Worm (Caenorhabditis elegans) whole organism, young adult: ENCODE data around the gene ssq-2.

Experiments
- B0261.1 ChIP-seq: sonication (generic microtip); optimal IDR thresholded peaks from 2 replicates; lab custom pipeline; 2016; ENCODE audit warnings: mild to moderate bottlenecking, missing genetic modification characterization, moderate library complexity, missing compliant biosample characterization
- D2030.7 ChIP-seq: fragments of 200-800 bp; sonication (Bioruptor generic); IDR thresholded peaks from 2 replicates; pipeline ENCODE4 v1.3.6; 2022; ENCODE audit warnings: missing genetic modification reagents, missing genetic modification characterization, missing compliant biosample characterization
- bed-2 ChIP-seq: fragments of 200-800 bp; sonication (Bioruptor generic); IDR thresholded peaks from 2 replicates; pipeline ENCODE4 v1.3.6; 2022; ENCODE audit warnings: missing genetic modification reagents, missing genetic modification characterization, missing compliant biosample characterization
- hlh-12 ChIP-seq: sonication (generic microtip); optimal IDR thresholded peaks from 2 replicates; lab custom pipeline; 2016; ENCODE audit warnings: missing genetic modification characterization, missing compliant biosample characterization
- madf-10 ChIP-seq: sonication (generic microtip); optimal IDR thresholded peaks from 2 replicates; lab custom pipeline; 2016; ENCODE audit warnings: mild to moderate bottlenecking, missing genetic modification characterization, missing compliant biosample characterization
- nfya-1 ChIP-seq: sonication (generic microtip); optimal IDR thresholded peaks from 2 replicates; lab custom pipeline; 2017; ENCODE audit warnings: antibody characterized with exemption, missing compliant biosample characterization, missing genetic modification characterization, borderline replicate concordance; ENCODE audit not compliant: insufficient read depth
- unc-62 ChIP-seq: fragments of 150-350 bp; optimal IDR thresholded peaks from 2 replicates; lab custom pipeline; 2014; ENCODE audit warnings: missing biosample characterization, missing genetic modification reagents, missing genetic modification characterization

ce11 chrIV:4993128-4993527 lies 2.8 kb upstream of the ssq-2 start:
- TF ChIP-seq hlh-12 (tag; lab: Kevin White, UChicago) (no peak), B0261.1 (tag; lab: Kevin White, UChicago) (no peak), madf-10 (tag; lab: Kevin White, UChicago) (no peak), unc-62 (GFP tag; lab: Kevin White, UChicago) (no peak), D2030.7 (no peak), bed-2 (no peak), nfya-1 (tag; lab: Kevin White, UChicago) (no peak)
